Worm (Caenorhabditis elegans) whole organism, L1 larva: ENCODE results near the gene mrps-2.

Experiments used
- ama-1 ChIP-seq: fragments of 150-350 bp; optimal IDR thresholded peaks from 2 replicates; lab custom pipeline; 2014
- nhr-28 ChIP-seq: fragments of 150-350 bp; optimal IDR thresholded peaks from 2 replicates; lab custom pipeline; 2014; ENCODE audit warnings: missing biosample characterization, missing genetic modification characterization

DNA sequence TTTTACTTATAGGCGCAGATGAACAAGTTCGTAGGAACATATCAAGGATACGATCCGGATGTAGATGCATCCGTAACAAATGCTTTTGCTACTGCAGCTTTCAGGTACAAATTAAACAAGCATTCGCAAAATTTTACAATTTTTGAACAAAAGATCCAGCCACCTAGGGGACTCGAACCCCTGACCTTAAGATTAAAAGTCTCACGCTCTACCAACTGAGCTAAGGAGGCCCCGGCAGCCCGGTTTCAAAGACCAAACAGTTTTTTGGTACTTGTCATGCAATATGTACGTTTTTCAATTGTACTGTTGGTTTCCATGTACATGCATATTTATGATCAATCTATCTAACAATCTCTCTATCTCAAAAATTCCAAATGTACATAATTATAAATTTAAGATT lies 33.9 kb downstream of the mrps-2 start:
- TF ChIP-seq nhr-28 (tag; lab: Kevin White, UChicago): no peak
- no peak for TF ChIP-seq ama-1 (lab: Kevin White, UChicago)
